Worm (Caenorhabditis elegans) whole organism, L2 larva: ENCODE results near the gene aqp-4.

ENCODE experiments used
- C34F6.9 ChIP-seq: fragments of 150-350 bp; optimal IDR thresholded peaks from 2 replicates; lab custom pipeline; 2014; ENCODE audit warnings: missing biosample characterization, missing genetic modification characterization
- aly-2 ChIP-seq: fragments of 150-350 bp; optimal IDR thresholded peaks from 2 replicates; lab custom pipeline; 2014; ENCODE audit warnings: missing biosample characterization, missing genetic modification characterization
- ama-1 ChIP-seq: fragments of 150-350 bp; optimal IDR thresholded peaks from 2 replicates; lab custom pipeline; 2018; ENCODE audit warnings: inconsistent platforms
- egl-27 ChIP-seq: sonication (generic microtip); optimal IDR thresholded peaks from 3 replicates; lab custom pipeline; 2017; ENCODE audit warnings: missing biosample characterization, missing genetic modification reagents, missing genetic modification characterization
- lin-13 ChIP-seq: fragments of 150-350 bp; optimal IDR thresholded peaks from 2 replicates; lab custom pipeline; 2014; ENCODE audit warnings: missing biosample characterization, missing genetic modification reagents, missing genetic modification characterization
- nhr-6 ChIP-seq: fragments of 150-350 bp; optimal IDR thresholded peaks from 2 replicates; lab custom pipeline; 2014; ENCODE audit warnings: missing biosample characterization, missing genetic modification characterization
- snpc-4 ChIP-seq: fragments of 150-350 bp; optimal IDR thresholded peaks from 2 replicates; lab custom pipeline; 2014; ENCODE audit warnings: missing biosample characterization, missing genetic modification characterization
- unc-39 ChIP-seq: fragments of 150-350 bp; optimal IDR thresholded peaks from 2 replicates; lab custom pipeline; 2014; ENCODE audit warnings: missing biosample characterization, missing genetic modification characterization

ce11 chrV:9696715-9697114, 40.6 kb upstream of the aqp-4 start, which contains the start of gene her-1:
- TF ChIP-seq lin-13 (GFP tag; lab: Kevin White, UChicago) (no peak), aly-2 (tag; lab: Kevin White, UChicago) (no peak), unc-39 (no peak), snpc-4 (no peak), nhr-6 (tag; lab: Kevin White, UChicago) (no peak), C34F6.9 (no peak), egl-27 (no peak), ama-1 (no peak)
